Worm (Caenorhabditis elegans) whole organism, mixed stage, embryonic: ENCODE data around the gene ugt-2.

Experiments used
- ceh-43 ChIP-seq: fragments of 200-800 bp; sonication (Bioruptor generic); optimal IDR thresholded peaks from 2 replicates; lab custom pipeline; 2018; ENCODE audit warnings: mild to moderate bottlenecking, missing genetic modification characterization, moderate library complexity, missing compliant biosample characterization
- elt-3 ChIP-seq: fragments of 150-350 bp; optimal IDR thresholded peaks from 2 replicates; lab custom pipeline; 2014; ENCODE audit warnings: missing biosample characterization, missing genetic modification characterization
- nhr-237 ChIP-seq: fragments of 150-350 bp; optimal IDR thresholded peaks from 2 replicates; lab custom pipeline; 2014; ENCODE audit warnings: missing biosample characterization, missing genetic modification characterization
- nhr-76 ChIP-seq: sonication (generic microtip); optimal IDR thresholded peaks from 2 replicates; lab custom pipeline; 2017; ENCODE audit warnings: missing biosample characterization, missing genetic modification characterization
- snpc-4 ChIP-seq: fragments of 150-350 bp; optimal IDR thresholded peaks from 2 replicates; lab custom pipeline; 2014; ENCODE audit warnings: missing biosample characterization, missing genetic modification characterization
- unc-39 ChIP-seq: fragments of 150-350 bp; optimal IDR thresholded peaks from 2 replicates; lab custom pipeline; 2014; ENCODE audit warnings: missing biosample characterization, missing genetic modification characterization
- unc-62 ChIP-seq: fragments of 150-350 bp; optimal IDR thresholded peaks from 2 replicates; lab custom pipeline; 2014; ENCODE audit warnings: missing biosample characterization, missing genetic modification reagents, missing genetic modification characterization

DNA sequence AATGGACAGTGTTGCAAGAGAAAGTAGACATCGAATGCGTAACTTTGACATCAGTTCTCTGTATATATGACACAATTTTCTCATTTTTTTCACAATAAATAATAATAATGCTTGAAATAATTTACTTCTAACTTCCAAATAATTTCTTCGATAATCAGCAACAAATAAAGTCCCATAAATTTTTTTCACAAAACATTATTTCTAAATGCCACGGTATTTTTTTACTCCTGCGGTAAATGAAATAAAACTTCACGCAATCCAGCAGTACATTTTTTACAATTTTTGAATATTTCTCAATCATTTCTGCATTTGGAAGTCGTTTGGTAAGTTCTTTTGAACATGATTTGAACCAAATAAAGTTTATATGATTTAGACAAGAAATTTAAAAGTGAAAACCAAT lies 14.7 kb upstream of the ugt-2 start, which contains the start of gene spe-10:
- TF ChIP-seq elt-3 (tag; lab: Kevin White, UChicago): no peak
- no peak for TF ChIP-seq nhr-237 (tag; lab: Kevin White, UChicago)
- no peak for TF ChIP-seq ceh-43 (GFP tag; lab: Kevin White, UChicago)
- no peak for TF ChIP-seq snpc-4
- TF ChIP-seq nhr-76 (tag; lab: Kevin White, UChicago): no peak
- no peak for TF ChIP-seq unc-39
- TF ChIP-seq unc-62 (GFP tag; lab: Kevin White, UChicago): no peak
